Fruit fly (Drosophila melanogaster): ENCODE measurements around the gene CG42752.

- peak; percentile 48 for TF ChIP-seq cic (GFP tag; optimal IDR thresholded peaks at IDR 0.05)
- TF ChIP-seq bab1 (GFP tag; optimal IDR thresholded peaks at IDR 0.05) = peak; percentile 83
- no peak for TF ChIP-seq toe (GFP tag; optimal IDR thresholded peaks at IDR 0.05)
- peak; percentile 85 for TF ChIP-seq CG33017 (tag; optimal IDR thresholded peaks at IDR 0.05)
- no peak for TF ChIP-seq kay (GFP tag; ENCODE audit: borderline replicate concordance)
- TF ChIP-seq Clk (GFP tag; optimal IDR thresholded peaks at IDR 0.05) = peak; percentile 61
- peak; percentile 76 for TF ChIP-seq CG14711 (tag; optimal IDR thresholded peaks at IDR 0.05)
- peak; percentile 52 for TF ChIP-seq Mnt (GFP tag; optimal IDR thresholded peaks at IDR 0.05)
These were observed 37.0 kb downstream of the CG42752 start, which contains the start of the genes CG10376 and CG10343 for dm6 chr2L:18702721-18703488.
